Worm (Caenorhabditis elegans) whole organism, L4/young adult: Measurements from ENCODE around the gene srf-3.

Experiments
- W03F9.2 ChIP-seq: fragments of 150-350 bp; optimal IDR thresholded peaks from 2 replicates; lab custom pipeline; 2014; ENCODE audit warnings: missing biosample characterization, missing genetic modification characterization
- him-1 ChIP-seq: sonication (generic microtip); optimal IDR thresholded peaks from 2 replicates; lab custom pipeline; 2016; ENCODE audit warnings: missing genotype, missing genetic modification reagents, missing genetic modification characterization, missing compliant biosample characterization

DNA sequence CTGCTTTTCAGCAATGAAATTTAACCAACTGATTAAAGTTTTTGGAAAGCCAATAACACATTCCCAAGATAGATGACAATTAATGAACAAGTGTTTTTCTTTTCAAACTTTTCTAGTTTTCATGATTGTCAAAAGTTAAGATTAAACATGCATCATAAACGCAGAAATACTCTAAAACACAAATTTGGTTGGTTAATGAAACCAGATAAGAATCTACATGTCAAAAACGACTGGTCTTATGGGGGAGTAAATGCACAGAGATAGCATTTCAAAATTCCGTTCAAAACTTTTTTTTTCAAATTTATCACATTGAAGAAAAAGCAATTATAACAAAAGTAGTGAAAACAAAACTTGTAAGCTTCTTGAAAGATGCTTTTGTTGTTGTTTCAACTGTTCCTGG lies 54.4 kb downstream of the srf-3 start:
- TF ChIP-seq him-1 (tag; lab: Kevin White, UChicago) (no peak), W03F9.2 (tag; lab: Kevin White, UChicago) (no peak)
